Worm (Caenorhabditis elegans) whole organism, late embryonic: ENCODE measurements around the gene tdp-1.

ENCODE experiments used
- K09A11.1 ChIP-seq: sonication (generic microtip); optimal IDR thresholded peaks from 2 replicates; lab custom pipeline; 2017; ENCODE audit warnings: antibody characterized with exemption, mild to moderate bottlenecking, missing genetic modification characterization, missing compliant biosample characterization; ENCODE audit not compliant: insufficient read depth
- ama-1 ChIP-seq: fragments of 150-350 bp; optimal IDR thresholded peaks from 2 replicates; lab custom pipeline; 2014
- ets-4 ChIP-seq: sonication (generic microtip); optimal IDR thresholded peaks from 2 replicates; lab custom pipeline; 2016; ENCODE audit warnings: missing genetic modification characterization, missing compliant biosample characterization
- fax-1 ChIP-seq: sonication (generic microtip); optimal IDR thresholded peaks from 2 replicates; lab custom pipeline; 2016; ENCODE audit warnings: missing genotype, missing genetic modification characterization, missing compliant biosample characterization
- nhr-11 ChIP-seq: fragments of 150-350 bp; optimal IDR thresholded peaks from 2 replicates; lab custom pipeline; 2014; ENCODE audit warnings: missing biosample characterization, missing genetic modification characterization
- pax-1 ChIP-seq: fragments of 150-350 bp; optimal IDR thresholded peaks from 2 replicates; lab custom pipeline; 2014; ENCODE audit warnings: missing biosample characterization, missing genetic modification characterization
- rnt-1 ChIP-seq: sonication (generic microtip); optimal IDR thresholded peaks from 2 replicates; lab custom pipeline; 2016; ENCODE audit warnings: missing genetic modification characterization, missing compliant biosample characterization
- sox-4 ChIP-seq: sonication (generic microtip); optimal IDR thresholded peaks from 2 replicates; lab custom pipeline; 2017; ENCODE audit warnings: mild to moderate bottlenecking, missing genetic modification characterization, inconsistent platforms, missing compliant biosample characterization
- unc-42 ChIP-seq: sonication (generic microtip); optimal IDR thresholded peaks from 2 replicates; lab custom pipeline; 2016; ENCODE audit warnings: missing genotype, missing genetic modification characterization, missing compliant biosample characterization

DNA sequence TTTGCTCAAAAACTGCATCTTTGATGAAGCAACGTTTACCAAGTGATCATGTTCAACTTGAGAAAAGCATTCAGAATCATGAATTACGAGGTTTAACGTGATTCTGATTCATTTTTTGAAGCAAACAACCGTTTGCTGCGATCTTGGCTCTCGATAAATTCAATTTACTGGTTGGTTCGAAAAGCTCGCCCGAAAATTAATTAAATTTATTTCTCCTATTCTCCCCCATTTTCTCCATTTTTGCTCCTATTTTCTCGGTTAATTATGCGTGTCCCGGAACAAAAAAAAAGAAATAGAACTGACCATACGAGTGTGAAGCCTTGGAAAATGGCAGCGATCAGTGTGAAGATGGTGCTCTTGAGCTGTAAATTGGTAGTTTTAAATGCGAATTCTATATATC, 40.7 kb upstream of the tdp-1 start:
- TF ChIP-seq unc-42 (peak; percentile 95), sox-4 (tag; lab: Kevin White, UChicago) (no peak), pax-1 (tag; lab: Kevin White, UChicago) (no peak), nhr-11 (tag; lab: Kevin White, UChicago) (no peak), ama-1 (lab: Kevin White, UChicago) (no peak), ets-4 (tag; lab: Kevin White, UChicago) (no peak), fax-1 (tag; lab: Kevin White, UChicago) (no peak), K09A11.1 (no peak), rnt-1 (tag; lab: Kevin White, UChicago) (no peak)
